Worm (Caenorhabditis elegans): ENCODE measurements around the gene K08F8.7.

ce11 chrII:8789828-8790558, 34.8 kb upstream of the K08F8.7 start, which contains the start of gene F07H5.13:
- TF ChIP-seq lin-35 (GFP tag; optimal IDR thresholded peaks at IDR 0.05) (no peak), lin-15B (tag; optimal IDR thresholded peaks at IDR 0.05) (no peak)
